Fruit fly (Drosophila melanogaster) whole organism, embryonic: Measurements from ENCODE around the gene Rpt6.

Experiments used
- ATbp ChIP-seq: fragments of 200-800 bp; sonication (Bioruptor generic); optimal IDR thresholded peaks from 2 replicates; lab custom pipeline; 2017; ENCODE audit warnings: missing biosample characterization, mild to moderate bottlenecking, missing genetic modification characterization, missing genetic modification reagents
- Bteb2 ChIP-seq: fragments of 200-800 bp; sonication (Bioruptor generic); optimal IDR thresholded peaks from 2 replicates; lab custom pipeline; 2016; ENCODE audit warnings: missing biosample characterization, missing genetic modification characterization
- C15 ChIP-seq: fragments of 200-800 bp; sonication (Bioruptor generic); IDR thresholded peaks from 3 replicates; pipeline ENCODE4 v1.3.6; 2022; ENCODE audit warnings: missing biosample characterization, missing genetic modification characterization
- CG10462 ChIP-seq: fragments of 200-800 bp; sonication (Bioruptor generic); optimal IDR thresholded peaks from 2 replicates; lab custom pipeline; 2016; ENCODE audit warnings: missing biosample characterization, missing genetic modification characterization
- CG11247 ChIP-seq: fragments of 200-800 bp; sonication (Bioruptor generic); IDR thresholded peaks from 2 replicates; pipeline ENCODE4 v1.3.6; 2022; ENCODE audit warnings: missing biosample characterization, missing genetic modification characterization
- CG11398 ChIP-seq: fragments of 200-800 bp; sonication (Bioruptor generic); optimal IDR thresholded peaks from 2 replicates; lab custom pipeline; 2016; ENCODE audit warnings: missing biosample characterization, missing genetic modification characterization
- CG12219 ChIP-seq: fragments of 200-800 bp; sonication (Bioruptor generic); optimal IDR thresholded peaks from 3 replicates; lab custom pipeline; 2018; ENCODE audit warnings: missing biosample characterization, mild to moderate bottlenecking, missing genetic modification characterization
- CG13775 ChIP-seq: fragments of 200-800 bp; sonication (Bioruptor generic); optimal IDR thresholded peaks from 3 replicates; lab custom pipeline; 2017; ENCODE audit warnings: missing biosample characterization, mild to moderate bottlenecking, missing genetic modification characterization
- CG13894 ChIP-seq: fragments of 200-800 bp; sonication (Bioruptor generic); optimal IDR thresholded peaks from 3 replicates; lab custom pipeline; 2018; ENCODE audit warnings: missing biosample characterization, mild to moderate bottlenecking, missing genetic modification characterization, moderate library complexity
- CG14014 ChIP-seq: fragments of 200-800 bp; sonication (Bioruptor generic); IDR thresholded peaks from 2 replicates; pipeline ENCODE4 v1.3.6; 2022; ENCODE audit warnings: missing biosample characterization, missing genetic modification characterization
- CG1647 ChIP-seq: fragments of 200-800 bp; sonication (Bioruptor generic); optimal IDR thresholded peaks from 3 replicates; lab custom pipeline; 2016; ENCODE audit warnings: missing biosample characterization, missing genetic modification characterization
- CG17612 ChIP-seq: fragments of 200-800 bp; sonication (Bioruptor generic); IDR thresholded peaks from 2 replicates; pipeline ENCODE4 v1.3.6; 2022; ENCODE audit warnings: missing biosample characterization, missing genetic modification characterization
- CG1792 ChIP-seq: fragments of 200-800 bp; sonication (Bioruptor generic); optimal IDR thresholded peaks from 2 replicates; lab custom pipeline; 2016; ENCODE audit warnings: missing biosample characterization, missing genetic modification characterization
- CG2712 ChIP-seq: fragments of 200-800 bp; optimal IDR thresholded peaks from 3 replicates; lab custom pipeline; 2019; ENCODE audit warnings: missing biosample characterization, mild to moderate bottlenecking, missing genetic modification characterization, moderate library complexity
- CG4617 ChIP-seq: fragments of 200-800 bp; sonication (Bioruptor generic); optimal IDR thresholded peaks from 3 replicates; lab custom pipeline; 2016; ENCODE audit warnings: missing biosample characterization, missing genetic modification characterization, borderline replicate concordance
- CG5953 ChIP-seq: fragments of 200-800 bp; sonication (Bioruptor generic); IDR thresholded peaks from 2 replicates; pipeline ENCODE4 v1.3.6; 2022; ENCODE audit warnings: missing biosample characterization, missing genetic modification characterization
- CG6683 ChIP-seq: fragments of 200-800 bp; sonication (Bioruptor generic); optimal IDR thresholded peaks from 2 replicates; lab custom pipeline; 2017; ENCODE audit warnings: missing biosample characterization, mild to moderate bottlenecking, missing genetic modification characterization, missing genetic modification reagents
- CG6689 ChIP-seq: fragments of 200-800 bp; sonication (Bioruptor generic); IDR thresholded peaks from 2 replicates; pipeline ENCODE4 v1.3.6; 2022; ENCODE audit warnings: missing biosample characterization, missing genetic modification characterization
- CG9932 ChIP-seq: fragments of 200-800 bp; sonication (Bioruptor generic); IDR thresholded peaks from 2 replicates; pipeline ENCODE4 v1.3.6; 2022; ENCODE audit warnings: missing biosample characterization, missing genetic modification characterization
- Dp ChIP-seq: fragments of 200-800 bp; sonication (Bioruptor generic); optimal IDR thresholded peaks from 2 replicates; lab custom pipeline; 2018; ENCODE audit warnings: missing biosample characterization, mild to moderate bottlenecking, missing genetic modification characterization, moderate library complexity
- Ets65A ChIP-seq: fragments of 200-800 bp; sonication (Bioruptor generic); peaks from one replicate; lab custom pipeline; 2016; ENCODE audit warnings: missing biosample characterization, missing genetic modification characterization
- Hmr ChIP-seq: fragments of 200-800 bp; sonication (Bioruptor generic); optimal IDR thresholded peaks from 3 replicates; lab custom pipeline; 2017; ENCODE audit warnings: mild to moderate bottlenecking, missing biosample characterization, missing genetic modification reagents, missing genetic modification characterization
- MBD-R2 ChIP-seq: fragments of 200-800 bp; sonication (Bioruptor generic); IDR thresholded peaks from 2 replicates; pipeline ENCODE4 v1.3.6; 2022; ENCODE audit warnings: missing biosample characterization, missing genetic modification characterization
- MTF-1 ChIP-seq: fragments of 200-800 bp; sonication (Bioruptor generic); optimal IDR thresholded peaks from 2 replicates; lab custom pipeline; 2018; ENCODE audit warnings: missing biosample characterization, mild to moderate bottlenecking, missing genetic modification characterization, borderline replicate concordance
- Mes4 ChIP-seq: fragments of 200-800 bp; sonication (Bioruptor generic); optimal IDR thresholded peaks from 2 replicates; lab custom pipeline; 2016; ENCODE audit warnings: missing biosample characterization, missing genetic modification characterization
- NfI ChIP-seq: fragments of 200-800 bp; sonication (Bioruptor generic); optimal IDR thresholded peaks from 3 replicates; lab custom pipeline; 2018; ENCODE audit warnings: missing biosample characterization, mild to moderate bottlenecking, missing genetic modification characterization, moderate library complexity
- Oli ChIP-seq: fragments of 200-800 bp; sonication (Bioruptor generic); optimal IDR thresholded peaks from 2 replicates; lab custom pipeline; 2018; ENCODE audit warnings: missing biosample characterization, mild to moderate bottlenecking, missing genetic modification characterization, moderate library complexity
- Sox100B ChIP-seq: fragments of 200-800 bp; sonication (Bioruptor generic); optimal IDR thresholded peaks from 3 replicates; lab custom pipeline; 2018; ENCODE audit warnings: missing biosample characterization, mild to moderate bottlenecking, missing genetic modification characterization
- Vsx1 ChIP-seq: fragments of 200-800 bp; sonication (Bioruptor generic); optimal IDR thresholded peaks from 2 replicates; lab custom pipeline; 2017; ENCODE audit warnings: missing biosample characterization, mild to moderate bottlenecking, missing genetic modification characterization, missing genetic modification reagents
- abd-A ChIP-seq: fragments of 200-800 bp; sonication (Bioruptor generic); optimal IDR thresholded peaks from 3 replicates; lab custom pipeline; 2019; ENCODE audit warnings: missing biosample characterization, mild to moderate bottlenecking, missing genetic modification characterization, moderate library complexity
- ac ChIP-seq: fragments of 200-800 bp; sonication (Bioruptor generic); optimal IDR thresholded peaks from 3 replicates; lab custom pipeline; 2017; ENCODE audit warnings: missing biosample characterization, mild to moderate bottlenecking, missing genetic modification characterization
- ara ChIP-seq: fragments of 200-800 bp; sonication (Bioruptor generic); IDR thresholded peaks from 2 replicates; pipeline ENCODE4 v1.3.6; 2022; ENCODE audit warnings: missing biosample characterization, missing genetic modification characterization
- bsh ChIP-seq, 2 experiments: fragments of 200-800 bp; sonication (Bioruptor generic); optimal IDR thresholded peaks; 2 replicates each; lab custom pipeline; 2017 to 2018; ENCODE audit warnings: mild to moderate bottlenecking in 2 of 2, missing biosample characterization in 2 of 2, missing genetic modification characterization in 2 of 2, moderate library complexity in 1 of 2
- cas ChIP-seq: fragments of 200-800 bp; sonication (Bioruptor generic); IDR thresholded peaks from 2 replicates; pipeline ENCODE4 v1.3.6; 2022; ENCODE audit warnings: missing biosample characterization, missing genetic modification characterization
- dan ChIP-seq: fragments of 200-800 bp; sonication (Bioruptor generic); IDR thresholded peaks from 2 replicates; pipeline ENCODE4 v1.3.6; 2022; ENCODE audit warnings: missing biosample characterization, missing genetic modification characterization
- dmrt11E ChIP-seq: fragments of 200-800 bp; sonication (Bioruptor generic); optimal IDR thresholded peaks from 3 replicates; lab custom pipeline; 2018; ENCODE audit warnings: missing biosample characterization, mild to moderate bottlenecking, missing genetic modification characterization, moderate library complexity
- fd3F ChIP-seq: fragments of 200-800 bp; sonication (Bioruptor generic); optimal IDR thresholded peaks from 2 replicates; lab custom pipeline; 2018; ENCODE audit warnings: missing biosample characterization, mild to moderate bottlenecking, missing genetic modification characterization, moderate library complexity
- fd96Cb ChIP-seq: fragments of 200-800 bp; sonication (Bioruptor generic); optimal IDR thresholded peaks from 2 replicates; lab custom pipeline; 2018; ENCODE audit warnings: missing biosample characterization, mild to moderate bottlenecking, missing genetic modification characterization, moderate library complexity
- fru ChIP-seq: fragments of >200 bp; optimal IDR thresholded peaks from 2 replicates; lab custom pipeline; 2017
- gsb ChIP-seq: fragments of 200-800 bp; sonication (Bioruptor generic); IDR thresholded peaks from 2 replicates; pipeline ENCODE4 v1.3.6; 2022; ENCODE audit warnings: missing biosample characterization, missing genetic modification characterization
- knrl ChIP-seq: fragments of 200-800 bp; sonication (Bioruptor generic); IDR thresholded peaks from 3 replicates; pipeline ENCODE4 v1.3.6; 2022; ENCODE audit warnings: missing biosample characterization, missing genetic modification characterization; ENCODE audit not compliant: partially characterized antibody
- lov ChIP-seq, 2 experiments: fragments of 200-800 bp in 1 of 2; fragments of >200 bp in 1 of 2; sonication (Bioruptor generic) in 1 of 2; IDR thresholded peaks in 1 of 2; optimal IDR thresholded peaks in 1 of 2; 2 replicates in 1 of 2; 3 replicates in 1 of 2; pipeline versions ENCODE4 v1.3.6 to Lab custom; 2017 to 2022; ENCODE audit warnings: missing biosample characterization in 1 of 2, missing genetic modification characterization in 1 of 2
- sc ChIP-seq, 3 experiments: fragments of >200 bp in 2 of 3; fragments of 200-800 bp in 1 of 3; sonication (Bioruptor generic) in 1 of 3; optimal IDR thresholded peaks; 2 replicates in 2 of 3; 3 replicates in 1 of 3; lab custom pipeline; 2017; ENCODE audit warnings: mild to moderate bottlenecking in 1 of 3, missing biosample characterization in 1 of 3, missing genetic modification characterization in 1 of 3, missing genetic modification reagents in 1 of 3
- schlank ChIP-seq: fragments of 200-800 bp; sonication (Bioruptor generic); optimal IDR thresholded peaks from 2 replicates; lab custom pipeline; 2018; ENCODE audit warnings: missing biosample characterization, mild to moderate bottlenecking, missing genetic modification characterization
- sd ChIP-seq: fragments of 200-800 bp; sonication (Bioruptor generic); optimal IDR thresholded peaks from 3 replicates; lab custom pipeline; 2018; ENCODE audit warnings: missing biosample characterization, mild to moderate bottlenecking, missing genetic modification characterization, moderate library complexity
- slou ChIP-seq: fragments of 200-800 bp; sonication (Bioruptor generic); optimal IDR thresholded peaks from 3 replicates; lab custom pipeline; 2016; ENCODE audit warnings: missing biosample characterization, missing genetic modification characterization
- sr ChIP-seq: fragments of 200-800 bp; sonication (Bioruptor generic); IDR thresholded peaks from 3 replicates; pipeline ENCODE4 v1.3.6; 2022; ENCODE audit warnings: missing biosample characterization, missing genetic modification characterization
- trem ChIP-seq: fragments of 200-800 bp; optimal IDR thresholded peaks from 3 replicates; lab custom pipeline; 2019; ENCODE audit warnings: missing biosample characterization, mild to moderate bottlenecking, missing genetic modification characterization, moderate library complexity
- yki ChIP-seq: fragments of >200 bp; optimal IDR thresholded peaks from 3 replicates; lab custom pipeline; 2018

Rpt6 gene

dm6 chrX:21366311-21366990, 50.6 kb downstream of the Rpt6 start (continued):
- TF ChIP-seq sd (tag; lab: Kevin White, UChicago) = peak; percentile 77
- peak; percentile 89 for TF ChIP-seq CG6689 (GFP tag; lab: Robert Waterston, UW)
- peak; percentile 84 for TF ChIP-seq Vsx1 (GFP tag; lab: Kevin White, UChicago)
- peak; percentile 93 for TF ChIP-seq Ets65A (GFP tag; lab: Kevin White, UChicago)
- peak; percentile 61 for TF ChIP-seq CG1647
- no peak for TF ChIP-seq sr (GFP tag; lab: Robert Waterston, UW)
- peak; percentile 92 for TF ChIP-seq ATbp (GFP tag; lab: Kevin White, UChicago)
- peak; percentile 10 for TF ChIP-seq Dp (GFP tag; lab: Kevin White, UChicago)
- TF ChIP-seq yki (lab: Kevin White, UChicago) = no peak
- no peak for TF ChIP-seq fru (lab: Kevin White, UChicago)
- TF ChIP-seq CG12219 (GFP tag; lab: Kevin White, UChicago) = peak; percentile 83
- TF ChIP-seq CG13894 (tag; lab: Kevin White, UChicago) = peak; percentile 92
- TF ChIP-seq NfI (GFP tag; lab: Kevin White, UChicago) = peak; percentile 94
- peak; percentile 88 for TF ChIP-seq CG13775 (GFP tag; lab: Kevin White, UChicago)
- peak; percentile 11 for TF ChIP-seq Bteb2
- TF ChIP-seq dmrt11E (tag; lab: Kevin White, UChicago) = peak; percentile 81
- TF ChIP-seq bsh (GFP tag; optimal IDR thresholded peaks at IDR 0.05; lab: Kevin White, UChicago) = peak; percentile 48 to 90
- TF ChIP-seq schlank (tag; lab: Kevin White, UChicago) = peak; percentile 80
- TF ChIP-seq CG11247 (GFP tag; lab: Robert Waterston, UW) = peak; percentile 71
- TF ChIP-seq CG5953 = peak; percentile 57; the same call in 1 of the 2 replicates
- TF ChIP-seq CG2712 (tag; lab: Kevin White, UChicago) = peak; percentile 93
- peak; percentile 63; the same call in 1 of the 3 replicates for TF ChIP-seq C15 (GFP tag; lab: Robert Waterston, UW)
- no peak for TF ChIP-seq Mes4 (GFP tag; lab: Kevin White, UChicago)
- peak; percentile 70 for TF ChIP-seq slou (GFP tag; lab: Kevin White, UChicago)
- TF ChIP-seq Sox100B (GFP tag; lab: Kevin White, UChicago) = peak; percentile 94
- peak; percentile 42 for TF ChIP-seq ac (GFP tag; lab: Kevin White, UChicago)
- peak; percentile 21 for TF ChIP-seq CG4617 (GFP tag; lab: Kevin White, UChicago)
- peak; percentile 88 for TF ChIP-seq CG9932
- peak; percentile 96 for TF ChIP-seq Hmr
- peak; percentile 72 for TF ChIP-seq MTF-1 (GFP tag; lab: Kevin White, UChicago)
- TF ChIP-seq CG17612 = no peak
- no peak for TF ChIP-seq lov (optimal IDR thresholded peaks at IDR 0.05; lab: Kevin White, UChicago)
- no peak for TF ChIP-seq lov (GFP tag; IDR thresholded peaks at IDR 0.05; lab: Robert Waterston, UW)
- TF ChIP-seq MBD-R2 = peak; percentile 67; the same call in 1 of the 2 replicates
- no peak for TF ChIP-seq knrl (GFP tag; lab: Robert Waterston, UW)
- TF ChIP-seq Oli (tag; lab: Kevin White, UChicago) = peak; percentile 94
- peak; percentile 50; the same call in 1 of the 2 replicates for TF ChIP-seq cas
- TF ChIP-seq CG6683 (GFP tag; lab: Kevin White, UChicago) = peak; percentile 91
- TF ChIP-seq CG10462 = peak; percentile 78
- peak; percentile 72 for TF ChIP-seq ara (GFP tag; lab: Robert Waterston, UW)
- peak; percentile 81 for TF ChIP-seq trem
- TF ChIP-seq CG1792 (GFP tag; lab: Kevin White, UChicago) = no peak
- TF ChIP-seq CG14014 (GFP tag; lab: Robert Waterston, UW) = peak; percentile 86
- peak; percentile 94 for TF ChIP-seq fd96Cb
- peak; percentile 86 for TF ChIP-seq fd3F (GFP tag; lab: Kevin White, UChicago)
- no peak for TF ChIP-seq sc (optimal IDR thresholded peaks at IDR 0.05; lab: Kevin White, UChicago)
- TF ChIP-seq sc (GFP tag; optimal IDR thresholded peaks at IDR 0.05; lab: Kevin White, UChicago) = peak; percentile 84
- TF ChIP-seq gsb = peak; percentile 84
- TF ChIP-seq abd-A (tag; lab: Kevin White, UChicago) = no peak
- no peak for TF ChIP-seq dan (GFP tag; lab: Robert Waterston, UW)
- TF ChIP-seq CG11398 (GFP tag; lab: Kevin White, UChicago) = no peak
